Fruit fly (Drosophila melanogaster): ENCODE measurements around the gene Dip-B.

The Dip-B gene

dm6 chr3R:13817480-13818305 is 35.6 kb downstream of the Dip-B start (continued):
- TF ChIP-seq tx (GFP tag; optimal IDR thresholded peaks at IDR 0.05) (no peak), Lpt (GFP tag; optimal IDR thresholded peaks at IDR 0.05) (no peak), Taf1 (GFP tag; IDR thresholded peaks at IDR 0.05) (no peak), pfk (GFP tag; optimal IDR thresholded peaks at IDR 0.05) (no peak), CG18764 (GFP tag; optimal IDR thresholded peaks at IDR 0.05) (no peak), CG18262 (tag; optimal IDR thresholded peaks at IDR 0.05) (peak; percentile 86), HmgD (GFP tag; optimal IDR thresholded peaks at IDR 0.05) (no peak), CG30403 (GFP tag; optimal IDR thresholded peaks at IDR 0.05) (peak; percentile 76), abd-A (tag; optimal IDR thresholded peaks at IDR 0.05) (no peak), CG9817 (tag; optimal IDR thresholded peaks at IDR 0.05) (peak; percentile 39), dm (GFP tag; optimal IDR thresholded peaks at IDR 0.05) (no peak), peb (GFP tag; IDR thresholded peaks at IDR 0.05) (peak; percentile 41; the same call in 1 of the 2 replicates), CG10209 (GFP tag; optimal IDR thresholded peaks at IDR 0.05) (peak; percentile 67), pb (GFP tag; optimal IDR thresholded peaks at IDR 0.05) (peak; percentile 12), stc (GFP tag; IDR thresholded peaks at IDR 0.05) (0 out of 2 replicates have a peak, but pooled peaks have one; percentile 42), tna (GFP tag; IDR thresholded peaks at IDR 0.05; ENCODE audit: partially characterized antibody) (no peak), CG6765 (GFP tag; optimal IDR thresholded peaks at IDR 0.05) (no peak), trh (GFP tag; optimal IDR thresholded peaks at IDR 0.05) (no peak), CG12219 (GFP tag; optimal IDR thresholded peaks at IDR 0.05) (peak; percentile 17), CoRest (tag; optimal IDR thresholded peaks at IDR 0.05) (peak; percentile 81), Sry-β (GFP tag; optimal IDR thresholded peaks at IDR 0.05) (peak; percentile 26), chinmo (GFP tag; IDR thresholded peaks at IDR 0.05; ENCODE audit: partially characterized antibody) (no peak), CG12155 (GFP tag; optimal IDR thresholded peaks at IDR 0.05) (peak; percentile 20), Ada2b (GFP tag; IDR thresholded peaks at IDR 0.05) (no peak), CG18599 (GFP tag; optimal IDR thresholded peaks at IDR 0.05) (peak; percentile 23), Dref (GFP tag; IDR thresholded peaks at IDR 0.05) (no peak), cato (GFP tag; optimal IDR thresholded peaks at IDR 0.05; ENCODE audit: borderline replicate concordance) (peak; percentile 18), CG17912 (GFP tag; optimal IDR thresholded peaks at IDR 0.05) (no peak), BEAF-32 (GFP tag; optimal IDR thresholded peaks at IDR 0.05) (no peak), Rx (GFP tag; IDR thresholded peaks at IDR 0.05) (no peak), Abd-B (GFP tag; optimal IDR thresholded peaks at IDR 0.05) (peak; percentile 53), chif (GFP tag; optimal IDR thresholded peaks at IDR 0.05) (no peak), CG34422 (GFP tag; IDR thresholded peaks at IDR 0.05) (no peak), CG2712 (tag; optimal IDR thresholded peaks at IDR 0.05) (peak; percentile 82), knrl (GFP tag; IDR thresholded peaks at IDR 0.05; ENCODE audit: partially characterized antibody) (no peak), E2f2 (GFP tag; IDR thresholded peaks at IDR 0.05) (peak; percentile 8; the same call in 1 of the 2 replicates), CG7372 (GFP tag; IDR thresholded peaks at IDR 0.05) (peak; percentile 27; the same call in 1 of the 2 replicates), CG14710 (tag; optimal IDR thresholded peaks at IDR 0.05) (peak; percentile 54), lbe (GFP tag; optimal IDR thresholded peaks at IDR 0.05) (no peak), CG33557 (GFP tag; optimal IDR thresholded peaks at IDR 0.05) (peak; percentile 61), tgo (GFP tag; IDR thresholded peaks at IDR 0.05) (peak; percentile 65; the same call in 2 of the 3 replicates), E2f1 (GFP tag; IDR thresholded peaks at IDR 0.05) (0 out of 2 replicates have a peak, but pooled peaks have one; percentile 14), CG12769 (tag; optimal IDR thresholded peaks at IDR 0.05) (no peak), gsb-n (tag; optimal IDR thresholded peaks at IDR 0.05) (peak; percentile 60), CG17829 (tag; optimal IDR thresholded peaks at IDR 0.05) (peak; percentile 57), sob (GFP tag; IDR thresholded peaks at IDR 0.05) (peak; percentile 5; the same call in 1 of the 2 replicates), fd3F (GFP tag; optimal IDR thresholded peaks at IDR 0.05) (no peak), Oli (tag; optimal IDR thresholded peaks at IDR 0.05) (peak; percentile 84)

Data from whole organism, embryonic.